Worm (Caenorhabditis elegans): Measurements from ENCODE around the gene ptrg-1.
A peak's percentile ranks its signal among the peaks of the same experiment; 100 is the strongest.

Gene ptrg-1

DNA sequence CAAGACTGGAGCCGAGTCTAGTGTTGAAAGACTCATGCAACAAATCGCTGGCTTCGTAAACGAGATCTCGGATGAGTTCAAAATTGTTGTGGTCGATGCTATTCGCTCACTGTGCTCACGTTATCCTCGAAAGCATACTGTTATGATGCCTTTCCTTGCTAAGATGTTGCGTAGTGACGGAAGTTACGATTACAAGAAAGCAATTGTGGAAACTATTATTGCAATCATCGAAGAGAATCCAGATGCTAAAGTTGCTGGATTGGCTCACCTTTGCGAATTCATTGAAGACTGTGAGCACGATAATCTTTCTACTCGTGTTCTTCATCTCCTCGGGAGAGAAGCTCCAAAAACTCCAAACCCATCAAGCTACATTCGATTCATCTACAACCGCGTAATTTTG, 40.8 kb downstream of the ptrg-1 start:
- TF ChIP-seq ceh-28 (tag; optimal IDR thresholded peaks at IDR 0.05), result no peak
- peak in 1 of 2 experiments; percentile 95 for TF ChIP-seq unc-62 (GFP tag; optimal IDR thresholded peaks at IDR 0.05 in 1 of 2)
- no peak for TF ChIP-seq unc-62 (tag; optimal IDR thresholded peaks at IDR 0.05)

DNA sequence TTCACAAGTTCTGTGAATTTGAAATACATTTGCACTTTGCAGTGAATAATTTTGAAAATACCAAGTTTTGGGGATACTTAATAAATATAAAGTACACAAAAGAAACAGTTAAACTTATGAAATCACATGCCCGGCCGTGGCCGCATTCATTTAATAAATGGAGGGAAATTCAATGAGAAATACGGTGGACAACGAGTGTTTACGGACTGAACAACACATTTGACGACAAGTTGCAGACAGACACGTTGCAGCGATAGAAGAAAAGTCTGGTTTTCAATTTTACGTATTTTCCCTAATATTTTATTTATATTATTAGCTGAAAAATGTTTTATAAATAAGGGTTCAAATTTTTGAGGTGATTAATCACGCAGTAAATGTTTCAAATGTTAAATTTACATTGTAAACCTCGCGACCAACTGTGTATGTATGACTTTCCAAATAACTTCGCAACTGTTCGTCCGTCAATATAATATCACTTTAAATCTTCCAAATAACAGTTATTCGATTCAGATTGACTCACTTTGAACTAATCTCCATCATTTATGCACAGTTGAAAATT, 42.7 kb downstream of the ptrg-1 start, which contains the start of gene copg-1:
Gene copg-1, plus strand, starts transcription at position 509 of the 559 bp plus-strand sequence.
- TF ChIP-seq dmd-6 (GFP tag; IDR thresholded peaks at IDR 0.05), result 0 out of 2 replicates have a peak, but pooled peaks have one; percentile 7
- TF ChIP-seq hif-1 (tag; optimal IDR thresholded peaks at IDR 0.05), result no peak
- TF ChIP-seq lsy-2 (tag; optimal IDR thresholded peaks at IDR 0.05), result peak in 1 of 2 experiments; percentile 96
- no peak for TF ChIP-seq unc-39 (tag; optimal IDR thresholded peaks at IDR 0.05)
- TF ChIP-seq lin-39 (tag; optimal IDR thresholded peaks at IDR 0.05), result no peak
- TF ChIP-seq ces-1 (GFP tag; optimal IDR thresholded peaks at IDR 0.05), result peak; percentile 55
- peak; percentile 52 for TF ChIP-seq T20F7.1 (GFP tag; optimal IDR thresholded peaks at IDR 0.05)
- TF ChIP-seq R02D3.7 (tag; optimal IDR thresholded peaks at IDR 0.05), result no peak
- TF ChIP-seq mep-1 (tag; optimal IDR thresholded peaks at IDR 0.05), result peak; percentile 42
- 0 out of 2 replicates have a peak, but pooled peaks have one; percentile 16 for TF ChIP-seq ctbp-1 (GFP tag; IDR thresholded peaks at IDR 0.05)
- TF ChIP-seq mxl-3 (GFP tag; optimal IDR thresholded peaks at IDR 0.05), result peak; percentile 11
- no peak for TF ChIP-seq snpc-4 (tag; optimal IDR thresholded peaks at IDR 0.05)
- TF ChIP-seq fkh-10 (GFP tag; optimal IDR thresholded peaks at IDR 0.05), result peak; percentile 13
- TF ChIP-seq nhr-6 (tag; optimal IDR thresholded peaks at IDR 0.05), result peak; percentile 28
- TF ChIP-seq mdl-1 (tag; optimal IDR thresholded peaks at IDR 0.05), result peak in 1 of 2 experiments; percentile 9
- peak; percentile 28 for TF ChIP-seq nhr-28 (tag; optimal IDR thresholded peaks at IDR 0.05)
- TF ChIP-seq hlh-30 (tag; optimal IDR thresholded peaks at IDR 0.05; ENCODE audit: insufficient read depth), result peak; percentile 80
- TF ChIP-seq lin-38 (GFP tag; IDR thresholded peaks at IDR 0.05), result peak; percentile 39; the same call in 1 of the 2 replicates
- TF ChIP-seq dve-1 (tag; optimal IDR thresholded peaks at IDR 0.05; ENCODE audit: insufficient read depth), result peak; percentile 39
- TF ChIP-seq aha-1 (tag), result peak; percentile 74
- peak; percentile 19 for TF ChIP-seq rbr-2 (tag; optimal IDR thresholded peaks at IDR 0.05)
- peak; percentile 55 for TF ChIP-seq dpl-1 (GFP tag; optimal IDR thresholded peaks at IDR 0.05)
- TF ChIP-seq hlh-11 (tag; optimal IDR thresholded peaks at IDR 0.05), result peak; percentile 24
- TF ChIP-seq lin-13 (GFP tag; optimal IDR thresholded peaks at IDR 0.05), result peak; percentile 42
- no peak for TF ChIP-seq fos-1 (tag; optimal IDR thresholded peaks at IDR 0.05)
- no peak for TF ChIP-seq duxl-1 (tag; optimal IDR thresholded peaks at IDR 0.05; ENCODE audit: poor library complexity)
- no peak for TF ChIP-seq nhr-237 (tag; optimal IDR thresholded peaks at IDR 0.05)
- peak; percentile 77 for TF ChIP-seq mes-2 (tag; optimal IDR thresholded peaks at IDR 0.05; ENCODE audit: poor library complexity, severe bottlenecking)

DNA sequence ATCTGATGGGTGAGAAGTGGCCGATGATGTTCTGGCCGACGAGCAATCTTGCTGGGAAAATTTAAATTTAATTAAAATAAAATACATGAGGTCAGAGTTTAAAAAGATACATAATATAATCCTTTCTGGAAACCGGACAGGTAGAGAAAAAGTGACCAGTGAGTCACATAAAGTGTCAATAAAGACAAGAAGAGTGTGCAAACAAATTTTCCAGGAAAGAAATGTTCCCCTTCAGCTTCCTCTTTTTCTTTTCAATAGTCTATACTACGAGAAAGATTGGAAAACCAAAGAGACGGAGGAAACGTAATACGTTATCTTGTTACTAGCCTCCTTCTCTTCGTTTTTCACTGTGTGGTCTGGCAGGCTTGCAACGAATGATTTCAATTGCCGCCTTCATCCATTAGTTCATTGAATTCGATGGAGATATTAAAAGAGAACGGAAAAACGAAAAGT, 43.7 kb downstream of the ptrg-1 start, which contains the start of gene tsp-12:
Gene tsp-12, minus strand, starts transcription at position 51 of the 453 bp plus-strand sequence.
- peak; percentile 11 for TF ChIP-seq nhr-28 (tag; optimal IDR thresholded peaks at IDR 0.05)
- TF ChIP-seq D1046.2 (GFP tag; IDR thresholded peaks at IDR 0.05), result no peak
- TF ChIP-seq fkh-10 (GFP tag; optimal IDR thresholded peaks at IDR 0.05), result peak; percentile 43

DNA sequence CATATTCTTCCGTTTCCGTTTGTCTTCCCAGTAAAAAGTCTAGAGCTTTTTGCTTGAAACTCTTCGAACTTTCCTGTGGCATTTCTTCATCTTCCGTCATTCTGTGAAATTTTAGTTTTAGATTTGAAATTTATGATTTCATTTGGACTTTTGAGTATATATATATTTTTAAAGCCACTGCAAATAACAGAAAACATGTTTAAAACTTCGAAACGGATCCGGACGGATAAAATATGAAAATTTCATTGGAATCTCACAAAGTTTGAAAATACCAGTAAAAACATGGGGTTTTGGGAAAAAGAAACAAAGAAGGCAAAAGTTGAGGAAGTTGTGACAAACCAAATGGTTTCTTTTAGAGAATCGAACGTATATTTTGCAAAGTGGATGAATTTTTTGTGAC, 45.3 kb downstream of the ptrg-1 start, which contains the start of gene pigs-1:
Gene pigs-1, minus strand, starts transcription at position 101 of the 400 bp plus-strand sequence.
- TF ChIP-seq dpl-1 (GFP tag; optimal IDR thresholded peaks at IDR 0.05) (no peak), dmd-8 (GFP tag; IDR thresholded peaks at IDR 0.05) (no peak), ceh-28 (tag; optimal IDR thresholded peaks at IDR 0.05) (no peak), duxl-1 (tag; optimal IDR thresholded peaks at IDR 0.05; ENCODE audit: poor library complexity) (no peak), mdl-1 (tag; optimal IDR thresholded peaks at IDR 0.05) (no peak), mxl-3 (GFP tag; optimal IDR thresholded peaks at IDR 0.05) (no peak), tag-97 (GFP tag; IDR thresholded peaks at IDR 0.05) (no peak)
